Worm (Caenorhabditis elegans) whole organism, midembryonic: ENCODE measurements around the gene nhr-179.

ENCODE experiments used
- cog-1 ChIP-seq: sonication (generic microtip); optimal IDR thresholded peaks from 2 replicates; lab custom pipeline; 2016; ENCODE audit warnings: missing genetic modification characterization, missing compliant biosample characterization
- flt-1 ChIP-seq: fragments of 200-800 bp; sonication (Bioruptor generic); IDR thresholded peaks from 2 replicates; pipeline ENCODE4 v1.3.6; 2022; ENCODE audit warnings: missing genetic modification characterization, missing compliant biosample characterization
- ref-1 ChIP-seq: fragments of 200-800 bp; sonication (Bioruptor generic); conservative IDR thresholded peaks from 2 replicates; pipeline ENCODE4 v1.3.6; 2022; ENCODE audit warnings: missing genetic modification reagents, missing genetic modification characterization, missing compliant biosample characterization
- tab-1 ChIP-seq: fragments of 200-800 bp; sonication (Bioruptor generic); IDR thresholded peaks from 2 replicates; pipeline ENCODE4 v1.3.6; 2022; ENCODE audit warnings: missing genetic modification characterization, missing compliant biosample characterization
- ztf-23 ChIP-seq: fragments of 200-800 bp; sonication (Bioruptor generic); IDR thresholded peaks from 2 replicates; pipeline ENCODE4 v1.3.6; 2022; ENCODE audit warnings: missing genetic modification reagents, missing genetic modification characterization, missing compliant biosample characterization
- ztf-29 ChIP-seq: fragments of 200-800 bp; sonication (Bioruptor generic); IDR thresholded peaks from 2 replicates; pipeline ENCODE4 v1.3.6; 2022; ENCODE audit warnings: missing genetic modification reagents, missing genetic modification characterization, missing compliant biosample characterization

DNA sequence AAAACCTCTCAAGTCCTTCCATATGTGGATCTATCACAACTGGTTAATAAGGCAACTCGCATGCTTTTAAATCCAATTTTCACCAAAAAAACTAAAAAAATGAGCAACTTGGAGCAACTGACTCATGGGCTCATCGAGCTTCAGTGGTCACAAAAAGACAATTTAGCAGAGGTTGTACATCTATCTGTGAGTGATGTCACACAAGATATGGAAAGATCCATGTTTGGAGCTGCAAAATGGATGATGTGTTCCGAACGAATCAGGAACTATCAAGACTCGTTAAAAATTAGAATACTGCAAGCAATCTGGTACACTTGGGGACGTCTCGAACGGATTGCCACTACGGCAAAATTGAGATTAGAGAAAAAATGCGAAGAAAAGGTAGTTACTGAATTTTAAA is 7.1 kb downstream of the nhr-179 start:
- no peak for TF ChIP-seq ztf-29
- no peak for TF ChIP-seq cog-1 (tag; lab: Kevin White, UChicago)
- TF ChIP-seq ref-1 (GFP tag; lab: Robert Waterston, UW): no peak
- TF ChIP-seq flt-1 (GFP tag; lab: Robert Waterston, UW): no peak
- TF ChIP-seq ztf-23 (GFP tag; lab: Robert Waterston, UW): no peak
- TF ChIP-seq tab-1: no peak
